Fruit fly (Drosophila melanogaster): ENCODE measurements around the gene modSP.
A peak's percentile ranks its signal among the peaks of the same experiment; 100 is the strongest.

modSP gene

DNA sequence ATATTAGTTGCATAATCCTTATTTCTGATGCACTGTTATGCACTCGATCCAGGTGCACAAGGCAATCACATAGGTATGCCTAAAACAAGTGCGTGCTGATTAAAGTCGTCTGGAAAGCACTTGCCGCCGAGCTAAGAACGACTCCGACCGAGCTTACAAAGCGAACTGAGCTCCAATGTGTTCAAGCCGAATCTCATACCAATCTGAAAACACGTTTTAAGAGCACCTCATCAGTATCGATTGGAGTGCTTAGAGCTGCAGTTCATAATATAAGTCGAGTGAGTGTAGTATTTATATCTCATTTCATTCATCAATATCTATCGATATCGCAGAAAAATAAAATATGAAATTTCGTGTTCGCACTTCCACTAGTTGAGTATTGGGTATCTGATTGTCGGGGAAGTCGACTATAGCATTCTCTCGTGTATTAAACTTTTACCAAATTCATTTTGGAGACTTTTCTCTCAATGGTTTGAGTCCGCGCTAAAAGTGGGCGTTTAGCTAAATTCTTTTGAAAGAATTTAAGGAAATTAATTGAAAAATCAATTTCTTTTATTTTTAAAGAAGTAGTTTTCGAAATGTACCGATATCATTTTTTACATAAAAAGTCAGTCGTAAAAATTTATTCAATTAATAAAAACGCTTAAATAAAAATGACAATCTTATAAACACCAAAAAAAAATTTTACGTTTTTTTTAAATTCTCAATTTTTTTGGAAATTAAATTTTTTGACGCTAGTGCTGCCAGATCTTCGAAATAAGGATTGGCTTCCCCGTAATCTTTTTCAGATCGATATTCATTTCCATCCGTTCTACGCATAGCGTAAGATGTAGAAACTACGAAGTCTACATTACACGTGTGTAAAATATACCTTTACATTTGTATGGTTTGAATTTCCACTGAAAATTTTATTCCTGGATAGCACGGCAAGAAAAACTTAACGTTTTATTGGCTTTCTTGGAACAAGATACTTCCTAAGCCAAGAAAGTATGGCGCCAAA lies at the start of gene modSP:
modSP (minus strand) TSS at position 169 of the 1,000 bp plus-strand sequence.
- TF ChIP-seq eve (GFP tag; optimal IDR thresholded peaks at IDR 0.05) (no peak), CG43689 (GFP tag; IDR thresholded peaks at IDR 0.05) (no peak), CG9727 (GFP tag; optimal IDR thresholded peaks at IDR 0.05) (no peak), CG18262 (tag; optimal IDR thresholded peaks at IDR 0.05) (peak; percentile 8), prd (optimal IDR thresholded peaks at IDR 0.05) (no peak), prd (GFP tag; IDR thresholded peaks at IDR 0.05) (no peak), CG6791 (GFP tag; IDR thresholded peaks at IDR 0.05; ENCODE audit: partially characterized antibody) (peak; percentile 81), ara (GFP tag; IDR thresholded peaks at IDR 0.05) (no peak), CG6175 (GFP tag; IDR thresholded peaks at IDR 0.05) (no peak), CG12659 (GFP tag; optimal IDR thresholded peaks at IDR 0.05) (peak; percentile 48), CG11456 (GFP tag; IDR thresholded peaks at IDR 0.05) (peak; percentile 69; the same call in 2 of the 3 replicates), CG1832 (GFP tag; optimal IDR thresholded peaks at IDR 0.05) (no peak), CG13775 (GFP tag; optimal IDR thresholded peaks at IDR 0.05) (no peak), CG10274 (GFP tag; optimal IDR thresholded peaks at IDR 0.05) (peak; percentile 82), CG2129 (GFP tag; IDR thresholded peaks at IDR 0.05; ENCODE audit: partially characterized antibody) (no peak), MTF-1 (GFP tag; optimal IDR thresholded peaks at IDR 0.05; ENCODE audit: borderline replicate concordance) (no peak), CG14860 (GFP tag; IDR thresholded peaks at IDR 0.05; ENCODE audit: partially characterized antibody) (peak; percentile 81), CG13287 (GFP tag; IDR thresholded peaks at IDR 0.05; ENCODE audit: partially characterized antibody) (peak; percentile 76; the same call in 1 of the 2 replicates), sr (GFP tag; IDR thresholded peaks at IDR 0.05) (no peak; the same call in 2 of the 3 replicates), CG7745 (tag; optimal IDR thresholded peaks at IDR 0.05) (no peak), Jarid2 (GFP tag; optimal IDR thresholded peaks at IDR 0.05) (peak; percentile 61), Hmx (GFP tag; optimal IDR thresholded peaks at IDR 0.05) (no peak), Awh (GFP tag; IDR thresholded peaks at IDR 0.05) (0 out of 2 replicates have a peak, but pooled peaks have one; percentile 13), Dp (GFP tag; optimal IDR thresholded peaks at IDR 0.05) (peak; percentile 9), ase (GFP tag; IDR thresholded peaks at IDR 0.05) (0 out of 3 replicates have a peak, but pooled peaks have one; percentile 39), CG2712 (tag; optimal IDR thresholded peaks at IDR 0.05) (peak; percentile 30), danr (GFP tag; IDR thresholded peaks at IDR 0.05) (no peak), Xbp1 (GFP tag; optimal IDR thresholded peaks at IDR 0.05) (peak; percentile 47), dm (GFP tag; optimal IDR thresholded peaks at IDR 0.05) (no peak), klu (GFP tag; IDR thresholded peaks at IDR 0.05) (no peak), wor (GFP tag; IDR thresholded peaks at IDR 0.05) (no peak), Dfd (GFP tag; optimal IDR thresholded peaks at IDR 0.05) (no peak), CG4404 (GFP tag; IDR thresholded peaks at IDR 0.05) (no peak), Trl (optimal IDR thresholded peaks at IDR 0.05) (no peak), Trl (GFP tag; optimal IDR thresholded peaks at IDR 0.05) (peak; percentile 33), GATAe (GFP tag; conservative IDR thresholded peaks at IDR 0.05) (no peak), CG9932 (GFP tag; IDR thresholded peaks at IDR 0.05) (peak; percentile 57), usp (GFP tag; optimal IDR thresholded peaks at IDR 0.05) (no peak), ro (GFP tag; IDR thresholded peaks at IDR 0.05) (no peak), CG3065 (GFP tag; optimal IDR thresholded peaks at IDR 0.05) (peak; percentile 67), knrl (GFP tag; IDR thresholded peaks at IDR 0.05; ENCODE audit: partially characterized antibody) (peak; percentile 37), CG4617 (GFP tag; optimal IDR thresholded peaks at IDR 0.05; ENCODE audit: borderline replicate concordance) (peak; percentile 17), maf-S (GFP tag; optimal IDR thresholded peaks at IDR 0.05) (peak; percentile 16), run (tag; optimal IDR thresholded peaks at IDR 0.05) (no peak), Dbx (GFP tag; IDR thresholded peaks at IDR 0.05) (0 out of 3 replicates have a peak, but pooled peaks have one; percentile 31), CG12769 (tag; optimal IDR thresholded peaks at IDR 0.05) (peak; percentile 60), Oaz (GFP tag; IDR thresholded peaks at IDR 0.05) (no peak), dmrt99B (tag; optimal IDR thresholded peaks at IDR 0.05) (no peak), tio (GFP tag; optimal IDR thresholded peaks at IDR 0.05) (no peak)
